Worm (Caenorhabditis elegans): ENCODE data around the gene W09D6.5.

DNA sequence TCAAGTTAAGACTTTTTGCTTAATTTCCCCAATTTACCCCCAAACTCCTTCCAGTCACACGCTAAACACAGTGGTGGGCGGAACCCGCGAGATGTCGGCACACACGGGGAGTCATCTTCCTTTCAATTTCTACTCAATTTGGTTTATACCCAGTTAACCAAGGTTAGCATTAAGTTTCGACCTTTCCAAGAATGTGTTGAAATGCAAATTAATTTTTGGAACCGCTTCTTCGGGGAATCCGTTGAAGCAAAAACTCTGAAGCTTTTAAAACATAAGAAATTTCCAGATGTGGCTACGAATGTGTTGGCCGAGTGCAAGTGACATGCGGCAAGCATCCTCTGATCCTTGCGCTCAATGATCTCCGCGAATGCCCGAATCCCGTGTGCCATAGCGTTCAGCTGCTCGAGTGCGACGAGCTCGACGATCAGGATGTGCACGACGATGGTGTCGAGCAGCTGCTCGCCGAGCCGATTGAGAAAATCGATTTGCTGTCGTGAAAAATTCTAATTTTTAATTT lies 2.6 kb downstream of the W09D6.5 start:
- TF ChIP-seq aly-2 (tag; optimal IDR thresholded peaks at IDR 0.05) = no peak
- TF ChIP-seq nhr-237 (tag; optimal IDR thresholded peaks at IDR 0.05) = no peak
- TF ChIP-seq fos-1 (tag; optimal IDR thresholded peaks at IDR 0.05) = no peak

Measured in whole organism, L1 larva.